Fruit fly (Drosophila melanogaster) whole organism, prepupa: ENCODE data around the gene CG9106.

ENCODE experiments used
- CG10631 ChIP-seq: fragments of 200-800 bp; sonication (Bioruptor generic); optimal IDR thresholded peaks from 2 replicates; lab custom pipeline; 2016; ENCODE audit warnings: missing biosample characterization, missing genetic modification characterization
- CG1621 ChIP-seq: fragments of 200-800 bp; sonication (Bioruptor generic); optimal IDR thresholded peaks from 3 replicates; lab custom pipeline; 2018; ENCODE audit warnings: missing biosample characterization, mild to moderate bottlenecking, missing genetic modification characterization
- CG16779 ChIP-seq: fragments of 200-800 bp; sonication (Bioruptor generic); optimal IDR thresholded peaks from 3 replicates; lab custom pipeline; 2017; ENCODE audit warnings: missing biosample characterization, mild to moderate bottlenecking, missing genetic modification characterization
- CG6792 ChIP-seq: fragments of 200-800 bp; sonication (Bioruptor generic); optimal IDR thresholded peaks from 3 replicates; lab custom pipeline; 2016; ENCODE audit warnings: missing biosample characterization, missing genetic modification characterization
- Eip75B ChIP-seq: fragments of 200-800 bp; sonication (Bioruptor generic); optimal IDR thresholded peaks from 3 replicates; lab custom pipeline; 2016; ENCODE audit warnings: missing biosample characterization, missing genetic modification characterization
- Gug ChIP-seq: fragments of 200-800 bp; sonication (Bioruptor generic); IDR thresholded peaks from 2 replicates; pipeline ENCODE4 v1.3.6; 2022; ENCODE audit warnings: missing biosample characterization, missing genetic modification characterization
- Sox14 ChIP-seq: fragments of 200-800 bp; sonication (Bioruptor generic); optimal IDR thresholded peaks from 3 replicates; lab custom pipeline; 2016; ENCODE audit warnings: missing biosample characterization, missing genetic modification characterization
- salr ChIP-seq, 2 experiments: fragments of 200-800 bp; sonication (Bioruptor generic); optimal IDR thresholded peaks; 3 replicates each; lab custom pipeline; 2016 to 2018; ENCODE audit warnings: missing biosample characterization in 2 of 2, missing genetic modification characterization in 2 of 2, mild to moderate bottlenecking in 1 of 2

- no peak for TF ChIP-seq CG6792 (GFP tag; lab: Kevin White, UChicago)
- TF ChIP-seq Gug (GFP tag; lab: Robert Waterston, UW) = no peak
- TF ChIP-seq Eip75B = no peak
- TF ChIP-seq Sox14 (GFP tag; lab: Kevin White, UChicago) = no peak
- no peak for TF ChIP-seq salr (GFP tag; optimal IDR thresholded peaks at IDR 0.05; lab: Kevin White, UChicago)
- TF ChIP-seq CG10631 (GFP tag; lab: Kevin White, UChicago) = no peak
- TF ChIP-seq CG1621 (tag; lab: Kevin White, UChicago) = no peak
- TF ChIP-seq CG16779 = no peak
Observed at dm6 chrX:15223482-15223881, 48.7 kb downstream of the CG9106 start, which contains the start of gene CG43076.
